Worm (Caenorhabditis elegans): ENCODE measurements around the gene gex-2.

The gex-2 gene

DNA sequence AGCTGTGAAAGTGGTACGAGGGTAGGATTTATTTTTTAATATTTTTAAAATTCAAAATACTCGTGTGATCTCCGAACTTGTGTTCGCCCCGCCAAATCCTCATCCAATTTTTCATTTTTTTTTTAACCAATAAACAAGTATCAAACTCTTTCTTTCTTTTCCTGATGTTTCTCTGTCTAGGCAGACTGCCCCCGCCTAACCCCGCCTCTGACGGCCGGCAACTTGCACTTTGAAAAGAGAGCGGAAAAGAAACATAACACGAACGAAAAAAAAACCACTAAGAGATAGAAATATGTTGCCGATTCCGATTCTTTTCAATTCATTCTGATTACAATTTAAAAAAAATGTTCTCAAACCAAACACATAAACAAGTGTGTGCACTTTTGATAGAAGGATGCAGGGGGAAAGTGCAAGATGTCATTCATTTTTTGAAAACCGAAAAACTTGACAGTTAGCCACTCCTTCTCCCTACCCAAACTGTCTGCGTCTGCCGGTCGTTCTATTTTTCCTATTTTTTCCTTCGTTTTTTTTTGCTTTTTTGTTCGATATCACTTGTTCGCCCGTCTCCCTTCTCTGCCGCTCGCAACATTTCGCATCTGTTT lies 53.5 kb downstream of the gex-2 start (continued):
- TF ChIP-seq B0035.1 (tag; optimal IDR thresholded peaks at IDR 0.05) (no peak), dpff-1 (tag; optimal IDR thresholded peaks at IDR 0.05) (no peak), ztf-26 (tag; optimal IDR thresholded peaks at IDR 0.05) (no peak), ama-1 (optimal IDR thresholded peaks at IDR 0.05) (no peak), ama-1 (GFP tag; optimal IDR thresholded peaks at IDR 0.05) (no peak), Y67H2A.10 (GFP tag; conservative IDR thresholded peaks at IDR 0.05) (no peak), F57C9.4 (tag; optimal IDR thresholded peaks at IDR 0.05) (no peak)

DNA sequence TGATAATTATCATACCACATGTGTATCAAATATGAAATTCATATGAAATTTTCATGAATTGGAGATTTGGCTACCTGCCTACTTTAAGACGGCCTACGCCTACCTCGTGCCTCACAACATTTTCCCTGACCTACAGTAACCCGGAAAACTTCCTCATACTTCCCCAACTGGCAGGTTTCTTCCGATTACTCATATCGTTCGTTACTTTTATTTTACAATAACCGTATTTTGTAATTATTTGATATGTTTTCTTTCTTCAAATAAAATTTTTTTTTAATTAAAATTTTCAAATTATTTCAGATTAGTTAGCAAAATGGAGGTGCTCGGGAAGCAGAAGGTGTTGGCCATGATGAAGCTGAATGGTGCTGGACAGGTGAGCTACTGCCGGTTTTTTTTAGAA lies 54.7 kb downstream of the gex-2 start, which contains the start of gene nhr-76:
nhr-76 (plus strand) TSS at position 301 of the 400 bp plus-strand sequence.
- TF ChIP-seq repo-1 (tag; optimal IDR thresholded peaks at IDR 0.05) (no peak), ceh-100 (GFP tag; IDR thresholded peaks at IDR 0.05) (no peak), sptf-2 (GFP tag; optimal IDR thresholded peaks at IDR 0.05) (no peak), let-526 (GFP tag; IDR thresholded peaks at IDR 0.05) (no peak), T26A5.8 (tag; optimal IDR thresholded peaks at IDR 0.05) (no peak), F52B5.7 (tag; optimal IDR thresholded peaks at IDR 0.05) (no peak), F57C9.4 (tag; optimal IDR thresholded peaks at IDR 0.05) (no peak), pha-4 (tag; optimal IDR thresholded peaks at IDR 0.05) (no peak), lin-40 (tag; optimal IDR thresholded peaks at IDR 0.05) (no peak), F22D6.2 (tag; optimal IDR thresholded peaks at IDR 0.05) (no peak), Y53F4B.3 (GFP tag; IDR thresholded peaks at IDR 0.05) (no peak), F37B4.10 (GFP tag; IDR thresholded peaks at IDR 0.05) (no peak)

DNA sequence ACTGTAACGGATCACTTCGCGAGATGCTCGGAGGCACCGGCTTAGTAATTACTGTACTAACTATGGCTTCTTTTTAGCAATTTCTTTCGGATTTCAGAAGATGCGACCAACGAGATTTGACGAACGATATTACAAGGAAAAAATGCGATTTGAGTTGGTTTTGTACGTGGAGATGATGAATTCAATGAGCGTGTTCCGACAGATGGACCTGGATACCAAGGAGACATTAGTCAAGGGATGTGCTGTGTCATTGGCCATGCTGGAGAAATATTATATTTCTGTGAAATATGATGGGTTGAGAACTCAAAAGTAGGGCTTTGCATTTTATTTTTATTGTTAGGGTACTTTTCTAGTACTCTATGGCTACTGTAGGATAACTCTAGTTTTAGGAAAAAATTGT lies 58.0 kb downstream of the gex-2 start:
- TF ChIP-seq F57C9.4 (tag; optimal IDR thresholded peaks at IDR 0.05) = no peak
- no peak for TF ChIP-seq unc-130 (GFP tag; optimal IDR thresholded peaks at IDR 0.05)
- TF ChIP-seq egrh-3 (GFP tag; IDR thresholded peaks at IDR 0.05) = no peak
- TF ChIP-seq F55B11.4 (tag; optimal IDR thresholded peaks at IDR 0.05; ENCODE audit: borderline replicate concordance, insufficient read depth) = no peak
- TF ChIP-seq hlh-12 (tag; optimal IDR thresholded peaks at IDR 0.05) = no peak
- no peak for TF ChIP-seq nfyb-1 (GFP tag; IDR thresholded peaks at IDR 0.05)
- TF ChIP-seq nhr-120 (GFP tag; IDR thresholded peaks at IDR 0.05) = no peak
- no peak for TF ChIP-seq let-607 (tag; optimal IDR thresholded peaks at IDR 0.05)
- TF ChIP-seq lin-54 (GFP tag; optimal IDR thresholded peaks at IDR 0.05) = no peak
- TF ChIP-seq mes-4 (tag; optimal IDR thresholded peaks at IDR 0.05) = no peak

DNA sequence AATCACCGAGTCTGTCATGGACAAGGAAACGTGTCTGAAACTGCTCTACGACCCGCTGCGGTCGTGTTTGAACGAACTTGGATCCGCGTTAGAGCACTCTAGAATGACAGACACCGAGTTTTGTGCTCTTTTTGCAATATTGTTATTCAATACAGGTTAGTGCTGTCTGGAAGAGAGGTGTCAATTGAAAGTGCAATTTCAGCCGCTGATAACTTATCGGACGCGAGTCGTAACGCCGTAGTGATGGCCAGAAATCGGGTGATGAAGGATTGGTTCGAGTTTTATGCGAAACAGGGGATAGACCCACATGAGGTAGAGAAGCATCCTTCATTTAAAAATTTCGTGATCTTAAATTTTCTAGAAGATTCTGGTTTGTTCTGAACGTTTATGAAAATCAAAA lies 59.3 kb downstream of the gex-2 start:
- TF ChIP-seq ztf-28 (GFP tag; IDR thresholded peaks at IDR 0.05) (no peak), hrde-1 (tag; optimal IDR thresholded peaks at IDR 0.05; ENCODE audit: borderline replicate concordance) (no peak), B0261.1 (tag; optimal IDR thresholded peaks at IDR 0.05) (no peak), lsl-1 (GFP tag; optimal IDR thresholded peaks at IDR 0.05) (no peak), ccch-3 (GFP tag; optimal IDR thresholded peaks at IDR 0.05) (no peak), C17E4.6 (GFP tag; IDR thresholded peaks at IDR 0.05) (no peak), let-607 (tag; optimal IDR thresholded peaks at IDR 0.05) (peak in 1 of 2 experiments; percentile 23), Y56A3A.18 (GFP tag; IDR thresholded peaks at IDR 0.05) (no peak), lin-26 (GFP tag; IDR thresholded peaks at IDR 0.05) (0 out of 2 replicates have a peak, but pooled peaks have one; percentile 32), him-1 (tag; optimal IDR thresholded peaks at IDR 0.05) (no peak), tbx-9 (tag; optimal IDR thresholded peaks at IDR 0.05; ENCODE audit: borderline replicate concordance) (no peak), lin-54 (GFP tag; optimal IDR thresholded peaks at IDR 0.05) (no peak), lsy-27 (tag; optimal IDR thresholded peaks at IDR 0.05; ENCODE audit: borderline replicate concordance, insufficient read depth) (no peak), mxl-1 (tag; optimal IDR thresholded peaks at IDR 0.05) (no peak), zim-3 (tag; optimal IDR thresholded peaks at IDR 0.05) (no peak), Y53G8AR.9 (GFP tag; conservative IDR thresholded peaks at IDR 0.05) (0 out of 2 replicates have a peak, but pooled peaks have one; percentile 18), efl-1 (GFP tag; optimal IDR thresholded peaks at IDR 0.05) (no peak), rcor-1 (GFP tag; IDR thresholded peaks at IDR 0.05) (no peak), atf-7 (tag; optimal IDR thresholded peaks at IDR 0.05) (no peak), lir-1 (GFP tag; conservative IDR thresholded peaks at IDR 0.05) (no peak), ceh-79 (tag; optimal IDR thresholded peaks at IDR 0.05) (no peak)

Data from whole organism, young adult.